Worm (Caenorhabditis elegans) whole organism, late embryonic: ENCODE measurements around the gene M142.8.

ENCODE experiments used
- ceh-14 ChIP-seq: sonication (generic microtip); optimal IDR thresholded peaks from 2 replicates; lab custom pipeline; 2016; ENCODE audit warnings: missing genotype, missing genetic modification characterization, missing compliant biosample characterization
- ceh-2 ChIP-seq: sonication (generic microtip); optimal IDR thresholded peaks from 2 replicates; lab custom pipeline; 2016; ENCODE audit warnings: missing genotype, missing genetic modification characterization, missing compliant biosample characterization
- fax-1 ChIP-seq: sonication (generic microtip); optimal IDR thresholded peaks from 2 replicates; lab custom pipeline; 2016; ENCODE audit warnings: missing genotype, missing genetic modification characterization, missing compliant biosample characterization
- hlh-8 ChIP-seq: sonication (generic microtip); optimal IDR thresholded peaks from 2 replicates; lab custom pipeline; 2016; ENCODE audit warnings: missing genotype, missing genetic modification characterization, missing compliant biosample characterization
- lin-11 ChIP-seq: fragments of 200-800 bp; sonication (Bioruptor generic); optimal IDR thresholded peaks from 2 replicates; lab custom pipeline; 2018; ENCODE audit warnings: mild to moderate bottlenecking, missing genetic modification characterization, missing compliant biosample characterization
- mec-3 ChIP-seq: sonication (generic microtip); optimal IDR thresholded peaks from 2 replicates; lab custom pipeline; 2016; ENCODE audit warnings: borderline replicate concordance, missing genetic modification characterization, missing compliant biosample characterization
- nhr-11 ChIP-seq: fragments of 150-350 bp; optimal IDR thresholded peaks from 2 replicates; lab custom pipeline; 2014; ENCODE audit warnings: missing biosample characterization, missing genetic modification characterization
- pax-1 ChIP-seq: fragments of 150-350 bp; optimal IDR thresholded peaks from 2 replicates; lab custom pipeline; 2014; ENCODE audit warnings: missing biosample characterization, missing genetic modification characterization
- pha-4 ChIP-seq: fragments of 150-350 bp; optimal IDR thresholded peaks from 2 replicates; lab custom pipeline; 2018; ENCODE audit warnings: missing biosample characterization, missing genetic modification reagents, missing genetic modification characterization
- unc-55 ChIP-seq: sonication (generic microtip); optimal IDR thresholded peaks from 2 replicates; lab custom pipeline; 2017; ENCODE audit warnings: missing biosample characterization, missing genetic modification reagents, missing genetic modification characterization
- unc-86 ChIP-seq: sonication (generic microtip); optimal IDR thresholded peaks from 2 replicates; lab custom pipeline; 2016; ENCODE audit warnings: missing genetic modification characterization, missing compliant biosample characterization
- ztf-16 ChIP-seq: sonication (generic microtip); optimal IDR thresholded peaks from 2 replicates; lab custom pipeline; 2017; ENCODE audit warnings: missing genetic modification characterization, missing compliant biosample characterization

DNA sequence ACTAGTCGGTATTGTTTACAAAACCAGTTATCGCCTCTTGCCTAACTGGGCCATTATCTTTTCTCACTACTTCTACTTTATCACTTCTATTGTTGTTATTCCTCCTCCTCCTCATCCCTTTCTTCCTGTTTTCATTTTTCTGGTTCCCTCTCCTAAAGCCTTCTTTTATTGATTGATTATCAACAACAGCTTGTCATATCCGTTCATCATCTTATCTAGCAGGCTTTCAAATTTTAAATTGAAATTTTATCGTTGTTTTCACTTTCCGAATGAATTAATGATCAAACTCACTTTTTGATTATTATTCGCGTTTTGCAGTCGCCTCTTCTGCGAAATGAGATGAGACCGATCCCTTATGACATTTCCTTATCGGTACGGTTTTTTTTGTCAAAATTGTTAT, 22.3 kb upstream of the M142.8 start, which contains the start of gene cut-6:
- TF ChIP-seq lin-11 (tag; lab: Kevin White, UChicago) (no peak), nhr-11 (tag; lab: Kevin White, UChicago) (no peak), hlh-8 (tag; lab: Kevin White, UChicago) (no peak), ceh-2 (tag; lab: Kevin White, UChicago) (no peak), ceh-14 (no peak), fax-1 (no peak), ztf-16 (tag; lab: Kevin White, UChicago) (no peak), unc-86 (no peak), unc-55 (no peak), mec-3 (tag; lab: Kevin White, UChicago) (no peak), pax-1 (no peak), pha-4 (tag; lab: Kevin White, UChicago) (no peak)
